Fruit fly (Drosophila melanogaster): ENCODE results near the gene Krn.

The Krn gene

DNA sequence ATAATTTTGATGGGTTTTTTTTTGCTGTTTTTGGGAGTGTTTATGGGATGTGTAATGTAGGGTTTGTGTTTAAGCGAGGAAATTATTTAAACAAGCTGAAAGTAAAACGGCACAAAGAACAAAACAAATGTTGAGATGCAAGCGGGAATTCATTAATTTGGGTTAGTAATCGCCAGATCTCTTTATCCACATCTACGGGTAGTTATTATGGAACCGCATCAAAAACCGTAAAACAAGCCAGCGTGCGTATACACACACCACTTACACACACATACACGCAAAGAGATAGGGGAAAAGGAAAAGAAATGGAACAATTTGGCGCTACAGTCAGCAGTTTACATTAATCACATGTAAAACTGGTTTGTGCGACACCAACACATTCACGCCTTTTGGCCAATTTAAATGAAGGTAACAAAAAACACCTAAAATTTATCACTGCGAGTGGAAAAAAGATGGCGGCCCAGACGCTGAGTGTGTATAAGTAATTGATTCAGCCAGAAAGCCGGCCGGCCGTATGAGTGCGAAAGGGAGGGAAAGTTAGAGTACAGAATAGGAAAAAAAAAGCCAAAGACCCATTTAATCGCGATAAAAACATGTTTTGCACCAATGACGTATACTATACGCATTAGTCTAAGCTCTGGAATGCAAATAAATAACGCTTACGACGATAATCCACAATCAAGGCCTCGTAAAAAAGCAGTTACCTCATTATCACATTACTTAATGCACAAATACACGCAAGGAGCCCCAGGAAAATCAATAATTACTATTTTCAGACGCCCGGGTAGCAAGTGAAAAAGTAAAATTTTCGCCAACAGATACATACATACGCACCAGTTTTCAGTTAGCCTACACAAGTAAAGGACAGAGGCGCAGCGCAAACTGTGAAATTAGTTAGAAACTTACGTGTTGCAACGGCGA is 9.8 kb downstream of the Krn start:
- TF ChIP-seq pad (GFP tag; optimal IDR thresholded peaks at IDR 0.05) (peak; percentile 95), CG1620 (GFP tag; optimal IDR thresholded peaks at IDR 0.05) (no peak), Mnt (GFP tag; optimal IDR thresholded peaks at IDR 0.05) (peak; percentile 49), CG5204 (GFP tag; optimal IDR thresholded peaks at IDR 0.05) (no peak), CG7101 (tag; optimal IDR thresholded peaks at IDR 0.05) (no peak), Clk (GFP tag; optimal IDR thresholded peaks at IDR 0.05) (no peak), CG7045 (GFP tag; optimal IDR thresholded peaks at IDR 0.05) (no peak), tj (GFP tag; optimal IDR thresholded peaks at IDR 0.05) (peak; percentile 94), bab1 (GFP tag; optimal IDR thresholded peaks at IDR 0.05) (peak; percentile 53), CG33017 (tag; optimal IDR thresholded peaks at IDR 0.05) (no peak), Crg-1 (GFP tag; optimal IDR thresholded peaks at IDR 0.05) (peak; percentile 3), Hr96 (GFP tag; optimal IDR thresholded peaks at IDR 0.05) (no peak), cnc (optimal IDR thresholded peaks at IDR 0.05) (no peak), CG12768 (GFP tag; optimal IDR thresholded peaks at IDR 0.05) (peak; percentile 20), kay (GFP tag; ENCODE audit: borderline replicate concordance) (peak; percentile 73), cic (GFP tag; optimal IDR thresholded peaks at IDR 0.05) (peak; percentile 75), ovo (GFP tag; optimal IDR thresholded peaks at IDR 0.05) (peak; percentile 10)

DNA sequence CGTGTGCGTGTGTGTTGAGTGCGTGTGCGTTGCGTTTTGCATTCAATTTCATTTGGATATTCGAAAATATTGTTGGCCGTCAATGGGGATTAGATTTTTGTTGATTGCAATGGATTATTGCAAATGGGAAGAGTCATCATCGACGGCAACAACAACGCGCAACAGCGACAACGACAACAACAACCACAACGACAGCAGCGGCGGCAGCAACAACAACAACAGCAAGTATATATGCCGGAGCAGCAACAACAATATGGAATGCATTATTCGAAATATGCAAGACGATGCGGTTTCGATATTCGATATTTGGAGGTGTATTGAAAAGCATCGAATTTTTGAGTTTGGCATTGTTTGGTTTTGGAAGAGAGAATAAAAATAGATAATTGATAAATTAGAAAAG is 12.1 kb downstream of the Krn start:
- TF ChIP-seq pad (GFP tag; optimal IDR thresholded peaks at IDR 0.05) (no peak), CG12768 (GFP tag; optimal IDR thresholded peaks at IDR 0.05) (no peak)

DNA sequence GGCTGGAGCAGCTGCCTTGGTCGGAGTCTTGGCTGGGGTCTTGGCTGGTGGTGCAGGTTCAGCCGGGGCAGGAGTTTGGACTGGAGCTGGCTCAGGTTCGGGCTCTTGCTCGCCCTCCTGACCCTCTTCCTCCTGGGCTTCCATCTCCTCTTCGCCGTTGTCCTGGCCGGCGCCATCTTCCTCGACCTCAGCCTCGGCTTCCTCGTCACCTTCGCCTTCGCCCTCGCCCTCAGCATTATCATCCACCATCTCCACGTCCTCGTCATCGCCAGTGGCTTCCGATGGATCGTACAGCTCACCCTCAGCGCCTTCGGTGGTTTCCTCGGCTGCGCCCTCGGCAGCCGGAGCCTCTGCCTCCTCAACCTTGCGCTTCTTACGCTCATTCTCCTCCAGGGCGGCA is 15.4 kb downstream of the Krn start:
- no peak for TF ChIP-seq Hr96 (GFP tag; optimal IDR thresholded peaks at IDR 0.05)
- TF ChIP-seq Crg-1 (GFP tag; optimal IDR thresholded peaks at IDR 0.05) = no peak
- no peak for TF ChIP-seq ovo (GFP tag; optimal IDR thresholded peaks at IDR 0.05)
- TF ChIP-seq CG12768 (GFP tag; optimal IDR thresholded peaks at IDR 0.05) = no peak
- no peak for TF ChIP-seq CG7045 (GFP tag; optimal IDR thresholded peaks at IDR 0.05)
- TF ChIP-seq Mnt (GFP tag; optimal IDR thresholded peaks at IDR 0.05) = no peak

DNA sequence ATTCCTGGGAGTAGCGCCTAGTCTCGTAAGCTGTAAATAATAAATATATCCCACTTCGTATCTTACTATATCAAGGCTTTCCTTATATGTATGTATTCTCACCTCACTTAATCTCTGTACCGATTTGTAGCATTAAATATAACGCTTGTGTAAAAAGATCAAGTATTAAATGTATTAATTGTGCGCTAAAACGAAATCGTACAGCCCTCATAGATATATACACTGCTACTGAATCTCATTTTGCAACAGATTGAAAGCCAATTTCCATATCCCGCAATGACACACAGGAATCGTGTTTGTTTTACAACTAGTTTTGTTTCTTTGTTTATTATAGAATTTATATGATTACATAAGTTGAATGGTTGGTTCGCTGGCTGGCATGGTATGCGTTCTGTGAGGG is 16.3 kb downstream of the Krn start:
- TF ChIP-seq toe (GFP tag; optimal IDR thresholded peaks at IDR 0.05) = no peak
- TF ChIP-seq kay (GFP tag; ENCODE audit: borderline replicate concordance) = peak; percentile 90

DNA sequence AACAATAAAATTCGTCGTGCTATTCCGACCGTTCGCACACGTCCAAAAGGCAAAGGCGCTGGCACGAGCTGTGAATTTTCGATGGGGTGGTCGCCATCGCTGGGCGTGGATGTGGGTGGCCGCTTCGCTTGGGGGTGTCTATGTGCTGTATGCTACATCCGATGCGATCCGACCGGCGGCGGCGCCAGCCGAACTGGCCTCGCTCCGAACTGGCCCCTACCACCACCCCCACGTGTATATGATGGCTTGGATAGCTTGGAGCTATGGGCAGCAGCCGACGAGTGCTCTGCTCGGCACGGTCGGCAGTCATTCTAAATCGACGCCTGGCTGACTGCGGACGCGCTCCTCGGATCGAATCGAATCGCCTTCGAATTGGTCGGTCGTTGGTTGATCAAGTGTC is 20.9 kb downstream of the Krn start, which contains the start of gene CG7497:
Gene CG7497 (plus strand): TSS at position 308 of the 400 bp plus-strand sequence.
- TF ChIP-seq Crg-1 (GFP tag; optimal IDR thresholded peaks at IDR 0.05) (no peak), CG12768 (GFP tag; optimal IDR thresholded peaks at IDR 0.05) (peak; percentile 20)

DNA sequence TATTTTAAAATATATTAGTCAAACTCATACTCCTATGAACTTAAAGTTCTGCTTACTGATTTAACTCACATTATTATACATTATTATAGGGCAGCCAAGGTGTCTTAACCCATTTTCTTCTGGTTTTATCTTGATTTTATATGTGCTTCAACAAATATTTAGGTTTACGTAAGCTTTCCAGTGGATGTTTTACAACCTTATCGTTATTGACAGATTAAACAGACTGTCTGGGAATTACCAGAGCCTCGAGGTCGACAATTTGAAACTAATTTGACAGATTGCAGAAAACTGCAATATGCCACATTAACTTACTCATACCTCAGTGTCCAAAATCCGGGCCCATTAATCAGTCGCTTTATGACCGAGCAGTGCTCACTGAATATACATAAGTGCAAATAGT is 22.8 kb downstream of the Krn start:
- TF ChIP-seq ovo (GFP tag; optimal IDR thresholded peaks at IDR 0.05) (no peak), CG7101 (tag; optimal IDR thresholded peaks at IDR 0.05) (no peak), kay (GFP tag; ENCODE audit: borderline replicate concordance) (no peak), CG7045 (GFP tag; optimal IDR thresholded peaks at IDR 0.05) (no peak), cic (GFP tag; optimal IDR thresholded peaks at IDR 0.05) (no peak), CG5204 (GFP tag; optimal IDR thresholded peaks at IDR 0.05) (no peak), toe (GFP tag; optimal IDR thresholded peaks at IDR 0.05) (no peak)

DNA sequence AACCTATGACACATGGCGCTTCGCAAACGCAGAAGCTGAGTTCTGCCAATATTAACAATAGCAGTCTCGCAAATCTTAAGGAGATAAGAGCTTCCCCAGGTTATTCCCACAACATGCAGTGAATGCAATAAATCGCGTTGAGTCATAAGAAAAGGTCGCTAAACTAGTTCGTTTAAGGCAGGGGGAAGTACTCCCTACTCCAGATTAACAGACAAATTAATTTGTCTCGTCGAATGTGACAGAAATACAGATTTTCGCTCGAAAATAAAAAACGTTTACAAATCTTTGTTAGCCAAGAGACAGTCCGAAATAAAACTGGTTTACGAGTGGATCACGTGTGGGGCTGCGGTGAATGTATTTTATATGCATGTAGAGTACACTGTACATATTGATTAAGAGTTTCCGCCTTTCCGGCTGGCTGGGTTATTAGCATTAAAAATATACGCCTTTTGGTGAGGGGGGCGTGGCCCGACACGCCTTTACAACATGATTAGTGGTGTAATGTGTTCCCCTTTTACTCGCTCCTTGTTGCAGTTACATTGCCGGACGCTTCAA is 28.4 kb downstream of the Krn start:
- TF ChIP-seq kay (GFP tag; ENCODE audit: borderline replicate concordance) = peak; percentile 70
- TF ChIP-seq CG7045 (GFP tag; optimal IDR thresholded peaks at IDR 0.05) = no peak

DNA sequence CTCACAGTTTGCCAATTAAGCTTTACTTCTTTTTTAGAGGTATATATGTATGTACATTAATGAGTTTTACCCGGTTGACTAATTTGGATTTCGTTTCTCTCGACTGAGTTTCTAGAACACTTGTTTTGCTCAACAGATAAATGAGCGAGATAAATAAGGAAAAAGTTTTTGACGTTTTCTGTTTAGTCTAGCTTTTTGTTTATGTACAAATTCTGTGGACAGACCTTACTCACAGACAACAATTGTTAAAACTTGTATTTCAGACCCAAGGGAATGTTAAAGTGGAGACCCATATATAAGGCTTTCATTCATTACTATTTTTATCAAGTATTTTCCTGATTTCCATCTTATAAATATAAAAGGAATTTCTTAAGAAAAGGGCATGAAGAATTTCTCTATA is 29.1 kb downstream of the Krn start:
- no peak for TF ChIP-seq tj (GFP tag; optimal IDR thresholded peaks at IDR 0.05)
- TF ChIP-seq CG14711 (tag; optimal IDR thresholded peaks at IDR 0.05) = no peak
- no peak for TF ChIP-seq CG11617 (GFP tag; optimal IDR thresholded peaks at IDR 0.05)
- TF ChIP-seq Crg-1 (GFP tag; optimal IDR thresholded peaks at IDR 0.05) = peak; percentile 44
- no peak for TF ChIP-seq kay (GFP tag; ENCODE audit: borderline replicate concordance)
- no peak for TF ChIP-seq Clk (GFP tag; optimal IDR thresholded peaks at IDR 0.05)
- peak; percentile 39 for TF ChIP-seq CG7101 (tag; optimal IDR thresholded peaks at IDR 0.05)
